Worm (Caenorhabditis elegans): ENCODE measurements around the gene jmjd-4.

DNA sequence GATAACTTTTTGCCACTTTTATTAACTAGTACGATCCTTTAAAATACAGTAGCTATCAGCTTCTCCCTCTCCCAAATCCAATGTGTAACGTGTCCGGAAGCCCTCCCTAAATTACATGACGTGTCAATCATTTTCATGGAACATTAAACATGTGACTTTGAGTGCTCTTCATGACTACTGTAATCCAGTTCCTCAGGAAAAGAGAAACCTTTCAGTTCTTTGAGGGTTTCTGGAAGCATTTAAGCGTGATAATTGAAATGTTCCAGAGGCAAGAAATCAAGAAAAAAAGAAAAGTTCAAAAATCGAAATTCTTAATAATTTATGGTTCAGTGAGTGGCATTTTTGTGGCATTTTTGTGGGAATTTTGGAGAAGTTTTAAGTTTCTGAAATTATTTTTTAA lies 29.1 kb upstream of the jmjd-4 start:
- TF ChIP-seq nhr-25 (tag; optimal IDR thresholded peaks at IDR 0.05): no peak
- TF ChIP-seq nhr-11 (tag; optimal IDR thresholded peaks at IDR 0.05): no peak
- TF ChIP-seq unc-39 (tag; optimal IDR thresholded peaks at IDR 0.05): no peak
- no peak for TF ChIP-seq nhr-77 (tag; optimal IDR thresholded peaks at IDR 0.05)
- TF ChIP-seq mdl-1 (tag; optimal IDR thresholded peaks at IDR 0.05): no peak
- TF ChIP-seq ztf-1 (GFP tag; conservative IDR thresholded peaks at IDR 0.05): no peak
- no peak for TF ChIP-seq unc-62 (GFP tag; optimal IDR thresholded peaks at IDR 0.05)
